Worm (Caenorhabditis elegans) whole organism, L1 larva: ENCODE data around the gene nlp-82.

ENCODE experiments used
- Y116A8C.19 ChIP-seq: sonication (generic microtip); optimal IDR thresholded peaks from 2 replicates; lab custom pipeline; 2016; ENCODE audit warnings: missing compliant biosample characterization, missing genetic modification characterization, borderline replicate concordance
- alr-1 ChIP-seq: fragments of 200-800 bp; sonication (Bioruptor generic); optimal IDR thresholded peaks from 2 replicates; lab custom pipeline; 2018; ENCODE audit warnings: borderline replicate concordance, mild to moderate bottlenecking, missing genetic modification characterization, missing compliant biosample characterization
- blmp-1 ChIP-seq: fragments of 150-350 bp; optimal IDR thresholded peaks from 2 replicates; lab custom pipeline; 2014; ENCODE audit warnings: missing biosample characterization, missing genetic modification characterization
- ceh-63 ChIP-seq: fragments of 200-800 bp; sonication (Bioruptor generic); optimal IDR thresholded peaks from 2 replicates; lab custom pipeline; 2018; ENCODE audit warnings: mild to moderate bottlenecking, missing genetic modification characterization, missing compliant biosample characterization
- ceh-82 ChIP-seq, 3 experiments: fragments of 150-350 bp in 1 of 3; sonication (generic microtip) in 2 of 3; optimal IDR thresholded peaks; 2 replicates each; lab custom pipeline; 2014 to 2017; ENCODE audit warnings: missing biosample characterization in 3 of 3, missing genetic modification characterization in 3 of 3
- ces-1 ChIP-seq: fragments of 150-350 bp; optimal IDR thresholded peaks from 2 replicates; lab custom pipeline; 2014; ENCODE audit warnings: missing biosample characterization, missing genetic modification reagents, missing genetic modification characterization
- efl-1 ChIP-seq, 4 experiments: fragments of 150-350 bp; optimal IDR thresholded peaks in 3 of 4; peaks in 1 of 4; 1 replicate in 1 of 4; 2 replicates in 3 of 4; lab custom pipeline; 2014; ENCODE audit warnings: missing biosample characterization in 2 of 4, missing genetic modification characterization in 2 of 4, missing genetic modification reagents in 2 of 4
- efl-3 ChIP-seq: fragments of 200-800 bp; sonication (Bioruptor generic); optimal IDR thresholded peaks from 2 replicates; lab custom pipeline; 2018; ENCODE audit warnings: mild to moderate bottlenecking, missing genetic modification characterization, missing compliant biosample characterization
- egl-13 ChIP-seq: sonication (generic microtip); optimal IDR thresholded peaks from 2 replicates; lab custom pipeline; 2016; ENCODE audit warnings: missing genotype, missing genetic modification reagents, missing genetic modification characterization, missing compliant biosample characterization
- egl-27 ChIP-seq, 2 experiments: fragments of 150-350 bp in 1 of 2; sonication (generic microtip); optimal IDR thresholded peaks; 3 replicates each; lab custom pipeline; 2017 to 2018; ENCODE audit warnings: missing biosample characterization in 2 of 2, missing genetic modification characterization in 2 of 2, missing genetic modification reagents in 2 of 2
- fos-1 ChIP-seq: fragments of 150-350 bp; optimal IDR thresholded peaks from 2 replicates; lab custom pipeline; 2014; ENCODE audit warnings: missing biosample characterization, missing genetic modification characterization
- grh-1 ChIP-seq: fragments of 200-800 bp; sonication (Bioruptor generic); IDR thresholded peaks from 2 replicates; pipeline ENCODE4 v1.3.6; 2022; ENCODE audit warnings: missing genetic modification reagents, missing genetic modification characterization, missing compliant biosample characterization
- hlh-4 ChIP-seq: sonication (generic microtip); optimal IDR thresholded peaks from 2 replicates; lab custom pipeline; 2016; ENCODE audit warnings: mild to moderate bottlenecking, missing genetic modification characterization, missing compliant biosample characterization
- hpl-2 ChIP-seq: fragments of 150-350 bp; optimal IDR thresholded peaks from 2 replicates; lab custom pipeline; 2014; ENCODE audit warnings: missing biosample characterization, missing genetic modification reagents, missing genetic modification characterization
- lin-13 ChIP-seq: fragments of 150-350 bp; optimal IDR thresholded peaks from 2 replicates; lab custom pipeline; 2014; ENCODE audit warnings: missing biosample characterization, missing genetic modification reagents, missing genetic modification characterization
- lin-14 ChIP-seq: fragments of 200-800 bp; sonication (Bioruptor generic); optimal IDR thresholded peaks from 2 replicates; lab custom pipeline; 2018; ENCODE audit warnings: mild to moderate bottlenecking, missing genetic modification characterization, moderate library complexity, missing compliant biosample characterization
- lsy-2 ChIP-seq, 2 experiments: fragments of 150-350 bp; optimal IDR thresholded peaks; 2 replicates each; lab custom pipeline; 2014; ENCODE audit warnings: missing biosample characterization in 2 of 2, missing genetic modification characterization in 2 of 2
- mab-9 ChIP-seq: fragments of 200-800 bp; sonication (Bioruptor generic); IDR thresholded peaks from 2 replicates; pipeline ENCODE4 v1.3.6; 2022; ENCODE audit warnings: missing genetic modification reagents, missing genetic modification characterization, missing compliant biosample characterization
- nhr-12 ChIP-seq: sonication (generic microtip); optimal IDR thresholded peaks from 2 replicates; lab custom pipeline; 2017; ENCODE audit warnings: missing biosample characterization, missing genetic modification characterization
- nhr-19 ChIP-seq: fragments of 200-800 bp; sonication (Bioruptor generic); conservative IDR thresholded peaks from 2 replicates; pipeline ENCODE4 v1.3.6; 2022; ENCODE audit warnings: missing genetic modification characterization, missing compliant biosample characterization
- nhr-20 ChIP-seq: sonication (generic microtip); optimal IDR thresholded peaks from 2 replicates; lab custom pipeline; 2016; ENCODE audit warnings: mild to moderate bottlenecking, missing genetic modification characterization, missing compliant biosample characterization
- nhr-237 ChIP-seq: fragments of 150-350 bp; optimal IDR thresholded peaks from 2 replicates; lab custom pipeline; 2014; ENCODE audit warnings: missing biosample characterization, missing genetic modification characterization
- nhr-28 ChIP-seq: fragments of 150-350 bp; optimal IDR thresholded peaks from 2 replicates; lab custom pipeline; 2014; ENCODE audit warnings: missing biosample characterization, missing genetic modification characterization
- nhr-47 ChIP-seq: sonication (generic microtip); optimal IDR thresholded peaks from 2 replicates; lab custom pipeline; 2016; ENCODE audit warnings: mild to moderate bottlenecking, missing genetic modification characterization, moderate library complexity, missing compliant biosample characterization
- nhr-76 ChIP-seq: sonication (generic microtip); optimal IDR thresholded peaks from 2 replicates; lab custom pipeline; 2017; ENCODE audit warnings: missing biosample characterization, missing genetic modification characterization
- nhr-77 ChIP-seq: fragments of 150-350 bp; optimal IDR thresholded peaks from 2 replicates; lab custom pipeline; 2014; ENCODE audit warnings: missing biosample characterization, missing genetic modification characterization
- nhr-85 ChIP-seq: sonication (generic microtip); peaks from one replicate; lab custom pipeline; 2016; ENCODE audit warnings: missing genetic modification characterization, inconsistent platforms, missing compliant biosample characterization
- pag-3 ChIP-seq: sonication (generic microtip); optimal IDR thresholded peaks from 2 replicates; lab custom pipeline; 2017; ENCODE audit warnings: missing genetic modification characterization, mild to moderate bottlenecking, missing compliant biosample characterization, antibody characterized with exemption, borderline replicate concordance; ENCODE audit not compliant: insufficient read depth
- pax-3 ChIP-seq: fragments of 200-800 bp; sonication (Bioruptor generic); optimal IDR thresholded peaks from 2 replicates; lab custom pipeline; 2018; ENCODE audit warnings: mild to moderate bottlenecking, missing genetic modification characterization, moderate library complexity, missing compliant biosample characterization
- rnt-1 ChIP-seq: sonication (generic microtip); optimal IDR thresholded peaks from 2 replicates; lab custom pipeline; 2016; ENCODE audit warnings: mild to moderate bottlenecking, missing genetic modification characterization, moderate library complexity, missing compliant biosample characterization
- sox-4 ChIP-seq: sonication (generic microtip); optimal IDR thresholded peaks from 2 replicates; lab custom pipeline; 2016; ENCODE audit warnings: missing genetic modification characterization, missing compliant biosample characterization
- sup-37 ChIP-seq: fragments of 200-800 bp; sonication (Bioruptor generic); optimal IDR thresholded peaks from 2 replicates; lab custom pipeline; 2018; ENCODE audit warnings: mild to moderate bottlenecking, missing genetic modification characterization, missing compliant biosample characterization
- tbx-2 ChIP-seq: sonication (generic microtip); optimal IDR thresholded peaks from 2 replicates; lab custom pipeline; 2016; ENCODE audit warnings: missing genetic modification characterization, missing compliant biosample characterization
- vab-15 ChIP-seq: sonication (generic microtip); optimal IDR thresholded peaks from 2 replicates; lab custom pipeline; 2017; ENCODE audit warnings: missing genotype, mild to moderate bottlenecking, missing genetic modification characterization, missing compliant biosample characterization
- xbp-1 ChIP-seq: sonication (generic microtip); optimal IDR thresholded peaks from 2 replicates; lab custom pipeline; 2016; ENCODE audit warnings: missing genetic modification characterization, missing compliant biosample characterization
- zag-1 ChIP-seq: fragments of 150-350 bp; optimal IDR thresholded peaks from 2 replicates; lab custom pipeline; 2014; ENCODE audit warnings: missing biosample characterization, missing genetic modification characterization
- ztf-11 ChIP-seq, 2 experiments: sonication (generic microtip); optimal IDR thresholded peaks; 2 replicates each; lab custom pipeline; 2016 to 2017; ENCODE audit warnings: missing genetic modification characterization in 2 of 2, missing biosample characterization in 1 of 2, missing compliant biosample characterization in 1 of 2

The nlp-82 gene

ce11 chrII:9273984-9274383, 19.9 kb upstream of the nlp-82 start (continued):
- TF ChIP-seq egl-27 (tag; optimal IDR thresholded peaks at IDR 0.05; lab: Kevin White, UChicago) (peak; percentile 40 to 54), tbx-2 (tag; lab: Kevin White, UChicago) (peak; percentile 89), grh-1 (GFP tag; lab: Robert Waterston, UW) (peak; percentile 80), hlh-4 (tag; lab: Kevin White, UChicago) (peak; percentile 95), ces-1 (no peak), nhr-47 (tag; lab: Kevin White, UChicago) (peak; percentile 89), Y116A8C.19 (tag; lab: Kevin White, UChicago) (no peak), alr-1 (tag; lab: Kevin White, UChicago) (no peak), ztf-11 (tag; optimal IDR thresholded peaks at IDR 0.05; lab: Kevin White, UChicago) (no peak), nhr-77 (tag; lab: Kevin White, UChicago) (peak; percentile 49), nhr-19 (GFP tag; lab: Robert Waterston, UW) (peak; percentile 86), xbp-1 (tag; lab: Kevin White, UChicago) (peak; percentile 80), efl-3 (GFP tag; lab: Kevin White, UChicago) (no peak), fos-1 (tag; lab: Kevin White, UChicago) (peak; percentile 86), ceh-82 (tag; optimal IDR thresholded peaks at IDR 0.05; lab: Kevin White, UChicago) (peak; percentile 5 to 90 (median 86)), zag-1 (tag; lab: Kevin White, UChicago) (no peak), egl-13 (peak; percentile 55), blmp-1 (peak; percentile 71), ceh-63 (no peak), lsy-2 (tag; optimal IDR thresholded peaks at IDR 0.05; lab: Kevin White, UChicago) (peak; percentile 87 to 89), nhr-20 (tag; lab: Kevin White, UChicago) (peak; percentile 91), sox-4 (tag; lab: Kevin White, UChicago) (peak; percentile 15), rnt-1 (tag; lab: Kevin White, UChicago) (peak; percentile 92), nhr-12 (no peak), sup-37 (GFP tag; lab: Kevin White, UChicago) (no peak), nhr-28 (tag; lab: Kevin White, UChicago) (no peak), nhr-76 (no peak), nhr-85 (peak; percentile 97), pag-3 (tag; lab: Kevin White, UChicago) (no peak), pax-3 (peak; percentile 60), efl-1 (optimal IDR thresholded peaks at IDR 0.05; lab: Kevin White, UChicago) (peak; percentile 83 to 91), efl-1 (GFP tag; optimal IDR thresholded peaks at IDR 0.05 in 1 of 2; lab: Kevin White, UChicago) (peak; percentile 63 to 96), lin-13 (GFP tag; lab: Kevin White, UChicago) (peak; percentile 70), nhr-237 (tag; lab: Kevin White, UChicago) (peak; percentile 30), vab-15 (tag; lab: Kevin White, UChicago) (no peak), mab-9 (GFP tag; lab: Robert Waterston, UW) (peak; percentile 56; the same call in 1 of the 2 replicates)

ce11 chrII:9272942-9273341, 18.9 kb upstream of the nlp-82 start, which contains the start of gene C01G6.4:
TSS of gene C01G6.4 (minus strand) at chrII:9273042.
- TF ChIP-seq hpl-2 (GFP tag; lab: Kevin White, UChicago) (no peak), lin-14 (GFP tag; lab: Kevin White, UChicago) (no peak), fos-1 (tag; lab: Kevin White, UChicago) (no peak)
- TF ChIP-seq, all 84 proteins: peak for 0

- TF ChIP-seq nhr-85 (peak; percentile 15), alr-1 (tag; lab: Kevin White, UChicago) (no peak)
Observed at ce11 chrII:9271285-9271684, 17.2 kb upstream of the nlp-82 start.
